Fruit fly (Drosophila melanogaster): ENCODE results near the gene CG8745.

- no peak for TF ChIP-seq psq (optimal IDR thresholded peaks at IDR 0.05)
- no peak for TF ChIP-seq h (optimal IDR thresholded peaks at IDR 0.05)
- TF ChIP-seq Sin3A (optimal IDR thresholded peaks at IDR 0.05), result no peak
- TF ChIP-seq ttk (optimal IDR thresholded peaks at IDR 0.05), result no peak
Measured at dm6 chr3L:13904426-13904825, 37.7 kb upstream of the CG8745 start.

Data from Kc167 (cell line).